Fruit fly (Drosophila melanogaster): Measurements from ENCODE around the gene eIF2Bbeta.

The eIF2Bbeta gene

dm6 chrX:2744042-2744441, 39.7 kb downstream of the eIF2Bbeta start, which contains the start of gene Syx4 (continued):
- TF ChIP-seq HLHmδ (GFP tag; optimal IDR thresholded peaks at IDR 0.05) (no peak), tna (GFP tag; IDR thresholded peaks at IDR 0.05; ENCODE audit: partially characterized antibody) (no peak), CG14667 (GFP tag; IDR thresholded peaks at IDR 0.05) (peak; percentile 78), MTF-1 (GFP tag; optimal IDR thresholded peaks at IDR 0.05; ENCODE audit: borderline replicate concordance) (peak; percentile 78), CG17802 (tag; optimal IDR thresholded peaks at IDR 0.05) (peak; percentile 59), CG34224 (GFP tag; IDR thresholded peaks at IDR 0.05; ENCODE audit: partially characterized antibody) (no peak), br (optimal IDR thresholded peaks at IDR 0.05) (no peak), pan (optimal IDR thresholded peaks at IDR 0.05) (no peak), pan (GFP tag; optimal IDR thresholded peaks at IDR 0.05 in 1 of 2, IDR thresholded peaks at IDR 0.05 in 1 of 2) (peak in 1 of 2 experiments; percentile 93), btn (GFP tag; optimal IDR thresholded peaks at IDR 0.05) (peak; percentile 75), Sin3A (optimal IDR thresholded peaks at IDR 0.05) (no peak), sna (GFP tag; IDR thresholded peaks at IDR 0.05; ENCODE audit: partially characterized antibody) (no peak), CG4424 (GFP tag; optimal IDR thresholded peaks at IDR 0.05) (peak; percentile 78), CG17359 (tag; optimal IDR thresholded peaks at IDR 0.05) (peak; percentile 94), Mes4 (GFP tag; optimal IDR thresholded peaks at IDR 0.05) (peak; percentile 76), ap (GFP tag; IDR thresholded peaks at IDR 0.05) (peak; percentile 87), vnd (GFP tag; IDR thresholded peaks at IDR 0.05; ENCODE audit: partially characterized antibody) (no peak), HHEX (GFP tag; optimal IDR thresholded peaks at IDR 0.05) (peak; percentile 94), CG3065 (GFP tag; optimal IDR thresholded peaks at IDR 0.05) (peak; percentile 46), Ets65A (GFP tag) (peak; percentile 96), TFAM (GFP tag; optimal IDR thresholded peaks at IDR 0.05) (peak; percentile 22), nerfin-1 (tag; optimal IDR thresholded peaks at IDR 0.05) (peak; percentile 81), gcm2 (GFP tag; optimal IDR thresholded peaks at IDR 0.05) (peak; percentile 80), NK7.1 (GFP tag; optimal IDR thresholded peaks at IDR 0.05) (peak; percentile 67), CG9932 (GFP tag; IDR thresholded peaks at IDR 0.05) (peak; percentile 86), al (GFP tag; IDR thresholded peaks at IDR 0.05) (peak; percentile 78), CG18011 (GFP tag; optimal IDR thresholded peaks at IDR 0.05) (peak; percentile 80), sima (GFP tag; optimal IDR thresholded peaks at IDR 0.05) (peak; percentile 76), Abd-B (GFP tag; optimal IDR thresholded peaks at IDR 0.05) (peak; percentile 74), Hand (GFP tag; optimal IDR thresholded peaks at IDR 0.05) (peak; percentile 86), CG6791 (GFP tag; IDR thresholded peaks at IDR 0.05; ENCODE audit: partially characterized antibody) (no peak), croc (GFP tag; conservative IDR thresholded peaks at IDR 0.05) (peak; percentile 54), ro (GFP tag; IDR thresholded peaks at IDR 0.05) (0 out of 2 replicates have a peak, but pooled peaks have one; percentile 11), CG12659 (GFP tag; optimal IDR thresholded peaks at IDR 0.05) (peak; percentile 92), zfh1 (GFP tag; IDR thresholded peaks at IDR 0.05) (peak; percentile 88), gro (GFP tag; optimal IDR thresholded peaks at IDR 0.05) (peak; percentile 94), bsh (GFP tag; optimal IDR thresholded peaks at IDR 0.05) (peak; percentile 69 to 88), hbn (GFP tag; IDR thresholded peaks at IDR 0.05; ENCODE audit: partially characterized antibody) (no peak), chinmo (GFP tag; IDR thresholded peaks at IDR 0.05; ENCODE audit: partially characterized antibody) (no peak), Nf-YC (tag; optimal IDR thresholded peaks at IDR 0.05) (peak; percentile 55), NC2α (GFP tag; optimal IDR thresholded peaks at IDR 0.05) (peak; percentile 50), seq (GFP tag; IDR thresholded peaks at IDR 0.05) (peak; percentile 90), lov (optimal IDR thresholded peaks at IDR 0.05) (no peak), lov (GFP tag; IDR thresholded peaks at IDR 0.05) (peak; percentile 53; the same call in 1 of the 3 replicates), Aef1 (GFP tag; IDR thresholded peaks at IDR 0.05) (peak; percentile 86), CG18262 (tag; optimal IDR thresholded peaks at IDR 0.05) (peak; percentile 87), Atf-2 (GFP tag; optimal IDR thresholded peaks at IDR 0.05) (peak; percentile 76), CG14050 (GFP tag; IDR thresholded peaks at IDR 0.05) (peak; percentile 86), Fer3 (tag; optimal IDR thresholded peaks at IDR 0.05) (peak; percentile 95), crc (GFP tag; optimal IDR thresholded peaks at IDR 0.05) (peak; percentile 87), CG11696 (GFP tag; IDR thresholded peaks at IDR 0.05) (peak; percentile 98), CG10462 (GFP tag; optimal IDR thresholded peaks at IDR 0.05) (peak; percentile 56)
